Worm (Caenorhabditis elegans): ENCODE data around the gene ZC404.1.

DNA sequence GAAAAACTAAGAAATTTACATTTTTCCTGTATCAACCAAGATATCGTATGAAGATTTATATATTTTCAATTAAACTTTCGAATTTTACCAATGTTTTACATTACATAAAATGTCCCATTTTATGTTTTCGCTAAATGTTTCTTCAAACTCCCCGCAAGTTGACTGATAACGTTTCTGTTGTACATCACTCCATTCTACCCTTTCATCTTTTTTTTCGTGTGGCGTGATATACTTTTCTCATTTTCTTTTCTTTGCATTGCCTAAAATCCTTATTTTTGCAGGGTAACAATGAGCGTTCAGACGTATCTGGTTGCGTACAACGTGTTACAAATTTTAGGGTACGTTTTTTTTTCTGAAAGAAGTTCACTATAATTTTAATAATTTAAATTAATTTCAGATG is 45.0 kb downstream of the ZC404.1 start, which contains the start of gene hpo-8:
- TF ChIP-seq W03F9.2 (tag; optimal IDR thresholded peaks at IDR 0.05) = no peak
- no peak for TF ChIP-seq him-1 (tag; optimal IDR thresholded peaks at IDR 0.05)
